Fruit fly (Drosophila melanogaster) whole organism, embryonic: ENCODE measurements around the gene CG12010.

ENCODE experiments used
- CG10431 ChIP-seq: fragments of 200-800 bp; sonication (Bioruptor generic); optimal IDR thresholded peaks from 3 replicates; lab custom pipeline; 2018; ENCODE audit warnings: missing biosample characterization, mild to moderate bottlenecking, missing genetic modification characterization
- CG10654 ChIP-seq: fragments of 200-800 bp; sonication (Bioruptor generic); optimal IDR thresholded peaks from 2 replicates; lab custom pipeline; 2016; ENCODE audit warnings: missing biosample characterization, missing genetic modification characterization
- CG10979 ChIP-seq: fragments of 200-800 bp; sonication (Bioruptor generic); optimal IDR thresholded peaks from 2 replicates; lab custom pipeline; 2018; ENCODE audit warnings: missing biosample characterization, mild to moderate bottlenecking, missing genetic modification characterization, moderate library complexity
- CG12219 ChIP-seq: fragments of 200-800 bp; sonication (Bioruptor generic); optimal IDR thresholded peaks from 3 replicates; lab custom pipeline; 2018; ENCODE audit warnings: missing biosample characterization, mild to moderate bottlenecking, missing genetic modification characterization
- CG12391 ChIP-seq: fragments of 200-800 bp; sonication (Bioruptor generic); optimal IDR thresholded peaks from 3 replicates; lab custom pipeline; 2018; ENCODE audit warnings: missing biosample characterization, mild to moderate bottlenecking, missing genetic modification characterization, moderate library complexity
- CG14441 ChIP-seq: fragments of 200-800 bp; sonication (Bioruptor generic); IDR thresholded peaks from 2 replicates; pipeline ENCODE4 v1.3.6; 2022; ENCODE audit warnings: missing biosample characterization, missing genetic modification characterization
- CG14965 ChIP-seq: fragments of 200-800 bp; sonication (Bioruptor generic); optimal IDR thresholded peaks from 2 replicates; lab custom pipeline; 2016; ENCODE audit warnings: missing biosample characterization, missing genetic modification characterization, borderline replicate concordance
- CG16815 ChIP-seq: fragments of 200-800 bp; sonication (Bioruptor generic); optimal IDR thresholded peaks from 3 replicates; lab custom pipeline; 2017; ENCODE audit warnings: missing biosample characterization, mild to moderate bottlenecking, missing genetic modification characterization
- CG17359 ChIP-seq: fragments of 200-800 bp; sonication (Bioruptor generic); optimal IDR thresholded peaks from 3 replicates; lab custom pipeline; 2018; ENCODE audit warnings: missing biosample characterization, mild to moderate bottlenecking, missing genetic modification characterization, moderate library complexity
- CG17829 ChIP-seq: fragments of 200-800 bp; optimal IDR thresholded peaks from 2 replicates; lab custom pipeline; 2019; ENCODE audit warnings: missing biosample characterization, mild to moderate bottlenecking, missing genetic modification characterization, moderate library complexity
- CG18262 ChIP-seq: fragments of 200-800 bp; optimal IDR thresholded peaks from 3 replicates; lab custom pipeline; 2019; ENCODE audit warnings: missing biosample characterization, mild to moderate bottlenecking, missing genetic modification characterization, moderate library complexity
- CG1832 ChIP-seq: fragments of 200-800 bp; sonication (Bioruptor generic); optimal IDR thresholded peaks from 2 replicates; lab custom pipeline; 2017; ENCODE audit warnings: missing biosample characterization, mild to moderate bottlenecking, missing genetic modification characterization, inconsistent platforms
- CG2712 ChIP-seq: fragments of 200-800 bp; optimal IDR thresholded peaks from 3 replicates; lab custom pipeline; 2019; ENCODE audit warnings: missing biosample characterization, mild to moderate bottlenecking, missing genetic modification characterization, moderate library complexity
- CG3847 ChIP-seq: fragments of 200-800 bp; sonication (Bioruptor generic); IDR thresholded peaks from 2 replicates; pipeline ENCODE4 v1.3.6; 2022; ENCODE audit warnings: missing biosample characterization, missing genetic modification characterization
- CG3995 ChIP-seq: fragments of 200-800 bp; sonication (Bioruptor generic); optimal IDR thresholded peaks from 3 replicates; lab custom pipeline; 2016; ENCODE audit warnings: missing biosample characterization, missing genetic modification characterization
- CG6654 ChIP-seq: fragments of 200-800 bp; sonication (Bioruptor generic); optimal IDR thresholded peaks from 2 replicates; lab custom pipeline; 2017; ENCODE audit warnings: missing biosample characterization, mild to moderate bottlenecking, missing genetic modification characterization
- CG6689 ChIP-seq: fragments of 200-800 bp; sonication (Bioruptor generic); IDR thresholded peaks from 2 replicates; pipeline ENCODE4 v1.3.6; 2022; ENCODE audit warnings: missing biosample characterization, missing genetic modification characterization
- CG6854 ChIP-seq: fragments of 200-800 bp; sonication (Bioruptor generic); optimal IDR thresholded peaks from 3 replicates; lab custom pipeline; 2017; ENCODE audit warnings: missing biosample characterization, mild to moderate bottlenecking, missing genetic modification characterization
- CG7271 ChIP-seq: fragments of 200-800 bp; sonication (Bioruptor generic); optimal IDR thresholded peaks from 2 replicates; lab custom pipeline; 2018; ENCODE audit warnings: missing biosample characterization, mild to moderate bottlenecking, missing genetic modification characterization, moderate library complexity
- CG7372 ChIP-seq: fragments of 200-800 bp; sonication (Bioruptor generic); IDR thresholded peaks from 2 replicates; pipeline ENCODE4 v1.3.6; 2022; ENCODE audit warnings: missing biosample characterization, missing genetic modification characterization
- CG7839 ChIP-seq: fragments of 200-800 bp; sonication (Bioruptor generic); optimal IDR thresholded peaks from 3 replicates; lab custom pipeline; 2018; ENCODE audit warnings: missing biosample characterization, mild to moderate bottlenecking, missing genetic modification characterization, moderate library complexity
- CG9437 ChIP-seq: fragments of 200-800 bp; sonication (Bioruptor generic); optimal IDR thresholded peaks from 2 replicates; lab custom pipeline; 2018; ENCODE audit warnings: missing biosample characterization, mild to moderate bottlenecking, missing genetic modification characterization
- CrebB ChIP-seq: fragments of 200-800 bp; sonication (Bioruptor generic); optimal IDR thresholded peaks from 3 replicates; lab custom pipeline; 2018; ENCODE audit warnings: missing biosample characterization, mild to moderate bottlenecking, missing genetic modification characterization
- Drgx ChIP-seq: fragments of 200-800 bp; sonication (Bioruptor generic); IDR thresholded peaks from 2 replicates; pipeline ENCODE4 v1.3.6; 2022; ENCODE audit warnings: missing biosample characterization, missing genetic modification characterization
- H2.0 ChIP-seq: fragments of 200-800 bp; sonication (Bioruptor generic); IDR thresholded peaks from 2 replicates; pipeline ENCODE4 v1.3.6; 2022; ENCODE audit warnings: missing biosample characterization, missing genetic modification characterization
- Hsf ChIP-seq: fragments of 200-800 bp; sonication (Bioruptor generic); optimal IDR thresholded peaks from 3 replicates; lab custom pipeline; 2016; ENCODE audit warnings: missing biosample characterization, missing genetic modification characterization
- Med ChIP-seq: fragments of 200-800 bp; sonication (Bioruptor generic); peaks from one replicate; lab custom pipeline; 2016; ENCODE audit warnings: missing biosample characterization, missing genetic modification characterization, mild to moderate bottlenecking, inconsistent platforms, moderate library complexity
- Oli ChIP-seq: fragments of 200-800 bp; sonication (Bioruptor generic); optimal IDR thresholded peaks from 2 replicates; lab custom pipeline; 2018; ENCODE audit warnings: missing biosample characterization, mild to moderate bottlenecking, missing genetic modification characterization, moderate library complexity
- PHDP ChIP-seq: fragments of 200-800 bp; sonication (Bioruptor generic); optimal IDR thresholded peaks from 3 replicates; lab custom pipeline; 2018; ENCODE audit warnings: missing biosample characterization, mild to moderate bottlenecking, missing genetic modification characterization, moderate library complexity
- Side ChIP-seq: fragments of 200-800 bp; sonication (Bioruptor generic); optimal IDR thresholded peaks from 2 replicates; lab custom pipeline; 2016; ENCODE audit warnings: missing biosample characterization, missing genetic modification characterization
- Sry-β ChIP-seq: fragments of 200-800 bp; sonication (Bioruptor generic); optimal IDR thresholded peaks from 2 replicates; lab custom pipeline; 2018; ENCODE audit warnings: missing biosample characterization, mild to moderate bottlenecking, missing genetic modification characterization, moderate library complexity
- ac ChIP-seq: fragments of 200-800 bp; sonication (Bioruptor generic); optimal IDR thresholded peaks from 3 replicates; lab custom pipeline; 2017; ENCODE audit warnings: missing biosample characterization, mild to moderate bottlenecking, missing genetic modification characterization
- br ChIP-seq: fragments of >200 bp; optimal IDR thresholded peaks from 2 replicates; lab custom pipeline; 2017
- bsh ChIP-seq, 2 experiments: fragments of 200-800 bp; sonication (Bioruptor generic); optimal IDR thresholded peaks; 2 replicates each; lab custom pipeline; 2017 to 2018; ENCODE audit warnings: mild to moderate bottlenecking in 2 of 2, missing biosample characterization in 2 of 2, missing genetic modification characterization in 2 of 2, moderate library complexity in 1 of 2
- dan ChIP-seq: fragments of 200-800 bp; sonication (Bioruptor generic); IDR thresholded peaks from 2 replicates; pipeline ENCODE4 v1.3.6; 2022; ENCODE audit warnings: missing biosample characterization, missing genetic modification characterization
- danr ChIP-seq: fragments of 200-800 bp; sonication (Bioruptor generic); IDR thresholded peaks from 2 replicates; pipeline ENCODE4 v1.3.6; 2022; ENCODE audit warnings: missing biosample characterization, missing genetic modification characterization
- dmrt11E ChIP-seq: fragments of 200-800 bp; sonication (Bioruptor generic); optimal IDR thresholded peaks from 3 replicates; lab custom pipeline; 2018; ENCODE audit warnings: missing biosample characterization, mild to moderate bottlenecking, missing genetic modification characterization, moderate library complexity
- gcm ChIP-seq: fragments of 200-800 bp; sonication (Bioruptor generic); optimal IDR thresholded peaks from 2 replicates; lab custom pipeline; 2019; ENCODE audit warnings: missing biosample characterization, mild to moderate bottlenecking, missing genetic modification characterization, moderate library complexity
- grau ChIP-seq: fragments of 200-800 bp; optimal IDR thresholded peaks from 3 replicates; lab custom pipeline; 2019; ENCODE audit warnings: missing biosample characterization, mild to moderate bottlenecking, missing genetic modification characterization, moderate library complexity
- grn ChIP-seq: fragments of 200-800 bp; sonication (Bioruptor generic); optimal IDR thresholded peaks from 3 replicates; lab custom pipeline; 2017; ENCODE audit warnings: missing biosample characterization, missing genetic modification characterization
- ham ChIP-seq: fragments of 200-800 bp; sonication (Bioruptor generic); IDR thresholded peaks from 2 replicates; pipeline ENCODE4 v1.3.6; 2022; ENCODE audit warnings: missing biosample characterization, missing genetic modification characterization
- lilli ChIP-seq: fragments of 200-800 bp; sonication (Bioruptor generic); optimal IDR thresholded peaks from 3 replicates; lab custom pipeline; 2016; ENCODE audit warnings: missing biosample characterization, missing genetic modification characterization
- nau ChIP-seq: fragments of 200-800 bp; sonication (Bioruptor generic); optimal IDR thresholded peaks from 3 replicates; lab custom pipeline; 2017; ENCODE audit warnings: missing biosample characterization, mild to moderate bottlenecking, missing genetic modification characterization, missing genetic modification reagents
- nmo ChIP-seq: fragments of 200-800 bp; sonication (Bioruptor generic); optimal IDR thresholded peaks from 2 replicates; lab custom pipeline; 2018; ENCODE audit warnings: missing biosample characterization, mild to moderate bottlenecking, missing genetic modification characterization, moderate library complexity
- nom ChIP-seq: fragments of 200-800 bp; sonication (Bioruptor generic); optimal IDR thresholded peaks from 2 replicates; lab custom pipeline; 2017; ENCODE audit warnings: missing biosample characterization, missing genetic modification characterization, mild to moderate bottlenecking, moderate library complexity, missing genetic modification reagents
- pzg ChIP-seq: fragments of 200-800 bp; sonication (Bioruptor generic); optimal IDR thresholded peaks from 3 replicates; lab custom pipeline; 2018; ENCODE audit warnings: missing biosample characterization, mild to moderate bottlenecking, missing genetic modification characterization, moderate library complexity
- slp2 ChIP-seq: fragments of 200-800 bp; sonication (Bioruptor generic); optimal IDR thresholded peaks from 2 replicates; lab custom pipeline; 2016; ENCODE audit warnings: missing biosample characterization, missing genetic modification characterization
- toy ChIP-seq: fragments of 200-800 bp; sonication (Bioruptor generic); IDR thresholded peaks from 2 replicates; pipeline ENCODE4 v1.3.6; 2022; ENCODE audit warnings: missing biosample characterization, missing genetic modification characterization

Gene CG12010

DNA sequence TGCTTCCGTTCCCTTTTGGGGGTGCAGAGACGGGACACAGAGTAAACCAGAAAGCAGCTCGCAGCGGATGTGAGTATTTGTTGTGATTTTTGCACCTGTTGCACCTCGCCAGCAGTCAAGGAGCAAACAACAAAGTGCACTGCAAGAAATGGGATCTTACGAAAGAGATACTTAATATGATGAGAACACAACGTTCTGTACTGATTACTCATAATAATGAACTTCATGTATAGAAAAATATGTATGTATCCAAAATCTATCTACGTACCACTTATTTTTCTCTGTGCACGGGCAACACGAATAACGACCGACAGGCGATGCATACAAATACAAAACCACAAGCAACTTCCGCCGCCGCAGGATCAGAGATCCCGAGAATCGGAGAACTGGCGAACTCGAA is 23.8 kb downstream of the CG12010 start (continued):
- TF ChIP-seq CG2712 (tag; lab: Kevin White, UChicago): peak; percentile 45
- no peak for TF ChIP-seq Side (GFP tag; lab: Kevin White, UChicago)
- peak; percentile 85 for TF ChIP-seq nom (GFP tag; lab: Kevin White, UChicago)
- no peak for TF ChIP-seq danr (GFP tag; lab: Robert Waterston, UW)
- TF ChIP-seq Drgx (GFP tag; lab: Robert Waterston, UW): peak; percentile 63
- peak; percentile 8 for TF ChIP-seq CG7839 (tag; lab: Kevin White, UChicago)
- no peak for TF ChIP-seq gcm
- no peak for TF ChIP-seq Sry-β
- no peak for TF ChIP-seq CG3847 (GFP tag; lab: Robert Waterston, UW)
- peak; percentile 68 for TF ChIP-seq dmrt11E (tag; lab: Kevin White, UChicago)
- TF ChIP-seq CG12219 (GFP tag; lab: Kevin White, UChicago): no peak
- TF ChIP-seq CG14441 (GFP tag; lab: Robert Waterston, UW): no peak
- TF ChIP-seq CG7271 (tag; lab: Kevin White, UChicago): no peak
- no peak for TF ChIP-seq CG6689 (GFP tag; lab: Robert Waterston, UW)
- peak; percentile 5 for TF ChIP-seq lilli (GFP tag; lab: Kevin White, UChicago)
- no peak for TF ChIP-seq CG10654
- no peak for TF ChIP-seq dan (GFP tag; lab: Robert Waterston, UW)
- no peak for TF ChIP-seq CG10431 (GFP tag; lab: Kevin White, UChicago)
- no peak for TF ChIP-seq pzg
- peak; percentile 15 for TF ChIP-seq Hsf (GFP tag; lab: Kevin White, UChicago)
- TF ChIP-seq CG9437 (GFP tag; lab: Kevin White, UChicago): no peak
- TF ChIP-seq grn (GFP tag; lab: Kevin White, UChicago): no peak
- peak; percentile 13 for TF ChIP-seq nmo (GFP tag; lab: Kevin White, UChicago)
- TF ChIP-seq H2.0 (GFP tag; lab: Robert Waterston, UW): no peak
- TF ChIP-seq slp2 (GFP tag; lab: Kevin White, UChicago): no peak
- TF ChIP-seq ac: peak; percentile 55
- TF ChIP-seq PHDP (tag; lab: Kevin White, UChicago): no peak
- TF ChIP-seq CG17359 (tag; lab: Kevin White, UChicago): no peak
- TF ChIP-seq nau (GFP tag; lab: Kevin White, UChicago): no peak
- TF ChIP-seq CG6654: no peak
- no peak for TF ChIP-seq CG7372 (GFP tag; lab: Robert Waterston, UW)
- TF ChIP-seq br (lab: Kevin White, UChicago): no peak
- TF ChIP-seq CG16815 (GFP tag; lab: Kevin White, UChicago): peak; percentile 24

dm6 chr3L:3398496-3398895 is 24.4 kb downstream of the CG12010 start:
- peak; percentile 44 for TF ChIP-seq CG3995 (GFP tag; lab: Kevin White, UChicago)
- peak; percentile 56 for TF ChIP-seq grau (tag; lab: Kevin White, UChicago)
- TF ChIP-seq danr (GFP tag; lab: Robert Waterston, UW): no peak

- TF ChIP-seq CG6854 (GFP tag; lab: Kevin White, UChicago) (no peak), ham (GFP tag; lab: Robert Waterston, UW) (no peak), Med (GFP tag; lab: Kevin White, UChicago) (peak; percentile 26), CG16815 (GFP tag; lab: Kevin White, UChicago) (no peak), CG10979 (tag; lab: Kevin White, UChicago) (peak; percentile 42), CG2712 (tag; lab: Kevin White, UChicago) (peak; percentile 46), CG18262 (tag; lab: Kevin White, UChicago) (peak; percentile 36), CrebB (tag; lab: Kevin White, UChicago) (no peak), CG17829 (tag; lab: Kevin White, UChicago) (peak; percentile 13), CG1832 (GFP tag; lab: Kevin White, UChicago) (no peak), dmrt11E (tag; lab: Kevin White, UChicago) (peak; percentile 28), CG14965 (GFP tag; lab: Kevin White, UChicago) (no peak), CG12391 (peak; percentile 26), toy (GFP tag; lab: Robert Waterston, UW) (no peak), bsh (GFP tag; optimal IDR thresholded peaks at IDR 0.05; lab: Kevin White, UChicago) (peak; percentile 29 to 57), Oli (tag; lab: Kevin White, UChicago) (peak; percentile 25)
Measured at dm6 chr3L:3399249-3399922, 25.3 kb downstream of the CG12010 start.
